Fruit fly (Drosophila melanogaster) whole organism: ENCODE measurements around the gene CG12499.

Experiments
- CG8478 ChIP-seq: fragments of >200 bp; optimal IDR thresholded peaks from 2 replicates; lab custom pipeline; 2018; ENCODE audit warnings: inconsistent platforms
- psq ChIP-seq: fragments of >200 bp; optimal IDR thresholded peaks from 2 replicates; lab custom pipeline; 2017
- usp ChIP-seq: fragments of >200 bp; optimal IDR thresholded peaks from 2 replicates; lab custom pipeline; 2017; ENCODE audit warnings: missing biosample characterization, missing genetic modification characterization, mixed read lengths

dm6 chr3R:22461673-22462585 lies 15.5 kb upstream of the CG12499 start, which contains the start of the genes Rpn7 and AP-2mu:
- TF ChIP-seq psq: no peak
- TF ChIP-seq CG8478 (lab: Kevin White, UChicago): no peak
- TF ChIP-seq usp (GFP tag; lab: Kevin White, UChicago): no peak
